Worm (Caenorhabditis elegans) whole organism, midembryonic: Measurements from ENCODE around the gene Y32G9A.2.

Experiments
- flt-1 ChIP-seq: fragments of 200-800 bp; sonication (Bioruptor generic); IDR thresholded peaks from 2 replicates; pipeline ENCODE4 v1.3.6; 2022; ENCODE audit warnings: missing genetic modification characterization, missing compliant biosample characterization
- ref-1 ChIP-seq: fragments of 200-800 bp; sonication (Bioruptor generic); conservative IDR thresholded peaks from 2 replicates; pipeline ENCODE4 v1.3.6; 2022; ENCODE audit warnings: missing genetic modification reagents, missing genetic modification characterization, missing compliant biosample characterization
- ztf-23 ChIP-seq: fragments of 200-800 bp; sonication (Bioruptor generic); IDR thresholded peaks from 2 replicates; pipeline ENCODE4 v1.3.6; 2022; ENCODE audit warnings: missing genetic modification reagents, missing genetic modification characterization, missing compliant biosample characterization
- ztf-29 ChIP-seq: fragments of 200-800 bp; sonication (Bioruptor generic); IDR thresholded peaks from 2 replicates; pipeline ENCODE4 v1.3.6; 2022; ENCODE audit warnings: missing genetic modification reagents, missing genetic modification characterization, missing compliant biosample characterization

DNA sequence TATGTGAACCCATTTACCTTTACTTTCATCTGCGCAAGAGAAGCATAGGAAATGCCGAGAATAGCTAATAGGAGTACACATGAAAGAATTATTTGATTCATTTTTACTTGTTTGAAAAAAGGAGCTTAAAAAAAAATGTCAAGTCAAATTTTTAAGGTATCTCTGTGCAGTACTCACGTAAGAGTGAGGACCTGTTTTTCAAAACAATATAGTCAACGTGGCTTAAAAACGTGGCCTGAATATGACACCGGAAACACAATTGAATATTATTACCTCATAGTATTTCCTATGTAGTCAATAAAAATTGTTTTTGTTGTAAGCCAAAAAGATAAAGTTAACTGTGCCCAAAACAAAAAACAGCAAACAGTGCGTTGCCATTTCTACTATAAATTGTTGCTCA lies 1.8 kb downstream of the Y32G9A.2 start, which contains the start of gene Y32G9A.12:
- TF ChIP-seq ref-1 (no peak), flt-1 (GFP tag; lab: Robert Waterston, UW) (no peak), ztf-23 (GFP tag; lab: Robert Waterston, UW) (no peak), ztf-29 (no peak)
